Fruit fly (Drosophila melanogaster) whole organism, embryonic: ENCODE results near the gene Mcm5.

Source experiments
- Aef1 ChIP-seq: fragments of 200-800 bp; sonication (Bioruptor generic); IDR thresholded peaks from 3 replicates; pipeline ENCODE4 v1.3.6; 2022; ENCODE audit warnings: missing biosample characterization, missing genetic modification characterization
- Atf-2 ChIP-seq: fragments of 200-800 bp; sonication (Bioruptor generic); optimal IDR thresholded peaks from 2 replicates; lab custom pipeline; 2016; ENCODE audit warnings: missing biosample characterization, missing genetic modification characterization
- Atf6 ChIP-seq: fragments of 200-800 bp; sonication (Bioruptor generic); IDR thresholded peaks from 2 replicates; pipeline ENCODE4 v1.3.6; 2022; ENCODE audit warnings: missing biosample characterization, missing genetic modification characterization
- CG10209 ChIP-seq: fragments of 200-800 bp; sonication (Bioruptor generic); optimal IDR thresholded peaks from 3 replicates; lab custom pipeline; 2017; ENCODE audit warnings: missing biosample characterization, mild to moderate bottlenecking, missing genetic modification characterization, missing genetic modification reagents
- CG11085 ChIP-seq: fragments of 200-800 bp; sonication (Bioruptor generic); IDR thresholded peaks from 2 replicates; pipeline ENCODE4 v1.3.6; 2022; ENCODE audit warnings: missing biosample characterization, missing genetic modification characterization
- CG11247 ChIP-seq: fragments of 200-800 bp; sonication (Bioruptor generic); IDR thresholded peaks from 2 replicates; pipeline ENCODE4 v1.3.6; 2022; ENCODE audit warnings: missing biosample characterization, missing genetic modification characterization
- CG12071 ChIP-seq: fragments of 200-800 bp; sonication (Bioruptor generic); optimal IDR thresholded peaks from 3 replicates; lab custom pipeline; 2018; ENCODE audit warnings: missing biosample characterization, mild to moderate bottlenecking, missing genetic modification characterization
- CG12104 ChIP-seq: fragments of 200-800 bp; sonication (Bioruptor generic); optimal IDR thresholded peaks from 3 replicates; lab custom pipeline; 2016; ENCODE audit warnings: missing biosample characterization, missing genetic modification characterization
- CG12236 ChIP-seq: fragments of 200-800 bp; sonication (Bioruptor generic); optimal IDR thresholded peaks from 2 replicates; lab custom pipeline; 2016; ENCODE audit warnings: missing biosample characterization, missing genetic modification characterization
- CG12659 ChIP-seq: fragments of 200-800 bp; sonication (Bioruptor generic); optimal IDR thresholded peaks from 3 replicates; lab custom pipeline; 2017; ENCODE audit warnings: mild to moderate bottlenecking, missing biosample characterization, missing genetic modification reagents, missing genetic modification characterization
- CG13624 ChIP-seq: fragments of 200-800 bp; sonication (Bioruptor generic); optimal IDR thresholded peaks from 2 replicates; lab custom pipeline; 2016; ENCODE audit warnings: missing biosample characterization, missing genetic modification characterization
- CG13775 ChIP-seq: fragments of 200-800 bp; sonication (Bioruptor generic); optimal IDR thresholded peaks from 3 replicates; lab custom pipeline; 2017; ENCODE audit warnings: missing biosample characterization, mild to moderate bottlenecking, missing genetic modification characterization
- CG14710 ChIP-seq: fragments of 200-800 bp; sonication (Bioruptor generic); optimal IDR thresholded peaks from 3 replicates; lab custom pipeline; 2019; ENCODE audit warnings: missing biosample characterization, mild to moderate bottlenecking, missing genetic modification characterization, moderate library complexity
- CG17912 ChIP-seq: fragments of 200-800 bp; sonication (Bioruptor generic); optimal IDR thresholded peaks from 2 replicates; lab custom pipeline; 2018; ENCODE audit warnings: missing biosample characterization, mild to moderate bottlenecking, missing genetic modification characterization
- CG18011 ChIP-seq: fragments of 200-800 bp; sonication (Bioruptor generic); optimal IDR thresholded peaks from 2 replicates; lab custom pipeline; 2017; ENCODE audit warnings: missing biosample characterization, missing genetic modification characterization, mild to moderate bottlenecking, moderate library complexity, missing genotype
- CG18599 ChIP-seq: fragments of 200-800 bp; sonication (Bioruptor generic); optimal IDR thresholded peaks from 3 replicates; lab custom pipeline; 2017; ENCODE audit warnings: missing biosample characterization, missing genetic modification characterization, mild to moderate bottlenecking, moderate library complexity, missing genetic modification reagents
- CG42726 ChIP-seq: fragments of 200-800 bp; sonication (Bioruptor generic); IDR thresholded peaks from 2 replicates; pipeline ENCODE4 v1.3.6; 2022; ENCODE audit warnings: missing biosample characterization, missing genetic modification characterization; ENCODE audit not compliant: partially characterized antibody
- CG5180 ChIP-seq: fragments of 200-800 bp; sonication (Bioruptor generic); optimal IDR thresholded peaks from 3 replicates; lab custom pipeline; 2017; ENCODE audit warnings: missing biosample characterization, missing genetic modification characterization, mild to moderate bottlenecking, moderate library complexity, missing genetic modification reagents
- CHES-1-like ChIP-seq: fragments of 200-800 bp; sonication (Bioruptor generic); optimal IDR thresholded peaks from 2 replicates; lab custom pipeline; 2016; ENCODE audit warnings: missing biosample characterization, missing genetic modification characterization
- Camta ChIP-seq: fragments of 200-800 bp; sonication (Bioruptor generic); optimal IDR thresholded peaks from 2 replicates; lab custom pipeline; 2016; ENCODE audit warnings: missing biosample characterization, missing genetic modification characterization
- CoRest ChIP-seq: fragments of 200-800 bp; sonication (Bioruptor generic); optimal IDR thresholded peaks from 3 replicates; lab custom pipeline; 2018; ENCODE audit warnings: missing biosample characterization, mild to moderate bottlenecking, missing genetic modification characterization, moderate library complexity
- Dfd ChIP-seq, 2 experiments: fragments of >200 bp; optimal IDR thresholded peaks; 2 replicates each; lab custom pipeline; 2017; ENCODE audit warnings: missing biosample characterization in 2 of 2, missing genetic modification characterization in 2 of 2
- Doc2 ChIP-seq: fragments of 200-800 bp; sonication (Bioruptor generic); IDR thresholded peaks from 2 replicates; pipeline ENCODE4 v1.3.6; 2022; ENCODE audit warnings: missing biosample characterization, missing genetic modification characterization
- E2f2 ChIP-seq: fragments of 200-800 bp; sonication (Bioruptor generic); IDR thresholded peaks from 2 replicates; pipeline ENCODE4 v1.3.6; 2022; ENCODE audit warnings: missing biosample characterization, missing genetic modification characterization
- HLH3B ChIP-seq: fragments of 200-800 bp; sonication (Bioruptor generic); IDR thresholded peaks from 2 replicates; pipeline ENCODE4 v1.3.6; 2022; ENCODE audit warnings: missing biosample characterization, missing genetic modification characterization
- HLHmδ ChIP-seq: fragments of 200-800 bp; sonication (Bioruptor generic); optimal IDR thresholded peaks from 2 replicates; lab custom pipeline; 2018; ENCODE audit warnings: missing biosample characterization, mild to moderate bottlenecking, missing genetic modification characterization, moderate library complexity
- HmgD ChIP-seq: fragments of 200-800 bp; sonication (Bioruptor generic); optimal IDR thresholded peaks from 3 replicates; lab custom pipeline; 2016; ENCODE audit warnings: missing biosample characterization, missing genetic modification characterization
- HmgZ ChIP-seq: fragments of 200-800 bp; sonication (Bioruptor generic); optimal IDR thresholded peaks from 2 replicates; lab custom pipeline; 2018; ENCODE audit warnings: missing biosample characterization, mild to moderate bottlenecking, missing genetic modification characterization
- Hmx ChIP-seq: fragments of 200-800 bp; sonication (Bioruptor generic); optimal IDR thresholded peaks from 2 replicates; lab custom pipeline; 2016; ENCODE audit warnings: missing biosample characterization, missing genetic modification characterization
- Hr3 ChIP-seq: fragments of 200-800 bp; sonication (Bioruptor generic); optimal IDR thresholded peaks from 3 replicates; lab custom pipeline; 2016; ENCODE audit warnings: missing biosample characterization, missing genetic modification characterization
- Max ChIP-seq: fragments of 200-800 bp; sonication (Bioruptor generic); optimal IDR thresholded peaks from 2 replicates; lab custom pipeline; 2016; ENCODE audit warnings: missing biosample characterization, mild to moderate bottlenecking, missing genetic modification characterization
- Mes4 ChIP-seq: fragments of 200-800 bp; sonication (Bioruptor generic); optimal IDR thresholded peaks from 2 replicates; lab custom pipeline; 2016; ENCODE audit warnings: missing biosample characterization, missing genetic modification characterization
- NFAT ChIP-seq: fragments of 200-800 bp; sonication (Bioruptor generic); IDR thresholded peaks from 2 replicates; pipeline ENCODE4 v1.3.6; 2022; ENCODE audit warnings: missing biosample characterization, missing genetic modification characterization
- Neu2 ChIP-seq: fragments of 200-800 bp; sonication (Bioruptor generic); optimal IDR thresholded peaks from 3 replicates; lab custom pipeline; 2016; ENCODE audit warnings: missing biosample characterization, missing genetic modification characterization, borderline replicate concordance
- Nf-YC ChIP-seq: fragments of 200-800 bp; optimal IDR thresholded peaks from 3 replicates; lab custom pipeline; 2019; ENCODE audit warnings: missing biosample characterization, mild to moderate bottlenecking, missing genetic modification characterization, moderate library complexity
- Ravus ChIP-seq: fragments of 200-800 bp; sonication (Bioruptor generic); IDR thresholded peaks from 2 replicates; pipeline ENCODE4 v1.3.6; 2022; ENCODE audit warnings: missing biosample characterization, missing genetic modification characterization
- Sox102F ChIP-seq: fragments of 200-800 bp; sonication (Bioruptor generic); optimal IDR thresholded peaks from 2 replicates; lab custom pipeline; 2018; ENCODE audit warnings: missing biosample characterization, mild to moderate bottlenecking, missing genetic modification characterization, moderate library complexity
- ara ChIP-seq: fragments of 200-800 bp; sonication (Bioruptor generic); IDR thresholded peaks from 2 replicates; pipeline ENCODE4 v1.3.6; 2022; ENCODE audit warnings: missing biosample characterization, missing genetic modification characterization
- bab2 ChIP-seq: fragments of 200-800 bp; sonication (Bioruptor generic); optimal IDR thresholded peaks from 2 replicates; lab custom pipeline; 2016; ENCODE audit warnings: missing biosample characterization, missing genetic modification characterization
- chinmo ChIP-seq: fragments of 200-800 bp; sonication (Bioruptor generic); IDR thresholded peaks from 4 replicates; pipeline ENCODE4 v1.3.6; 2022; ENCODE audit warnings: missing biosample characterization, missing genetic modification characterization; ENCODE audit not compliant: partially characterized antibody
- esg ChIP-seq: fragments of 200-800 bp; sonication (Bioruptor generic); conservative IDR thresholded peaks from 2 replicates; pipeline ENCODE4 v1.3.6; 2022; ENCODE audit warnings: missing biosample characterization, missing genetic modification characterization
- eyg ChIP-seq: fragments of 200-800 bp; sonication (Bioruptor generic); optimal IDR thresholded peaks from 3 replicates; lab custom pipeline; 2016; ENCODE audit warnings: missing biosample characterization, missing genetic modification characterization
- fd3F ChIP-seq: fragments of 200-800 bp; sonication (Bioruptor generic); optimal IDR thresholded peaks from 2 replicates; lab custom pipeline; 2018; ENCODE audit warnings: missing biosample characterization, mild to moderate bottlenecking, missing genetic modification characterization, moderate library complexity
- gcm2 ChIP-seq: fragments of 200-800 bp; sonication (Bioruptor generic); optimal IDR thresholded peaks from 2 replicates; lab custom pipeline; 2016; ENCODE audit warnings: missing biosample characterization, missing genetic modification characterization
- gsb-n ChIP-seq: fragments of 200-800 bp; sonication (Bioruptor generic); optimal IDR thresholded peaks from 3 replicates; lab custom pipeline; 2018; ENCODE audit warnings: missing biosample characterization, mild to moderate bottlenecking, missing genetic modification characterization
- lab ChIP-seq: fragments of 200-800 bp; sonication (Bioruptor generic); optimal IDR thresholded peaks from 3 replicates; lab custom pipeline; 2017; ENCODE audit warnings: missing biosample characterization, missing genetic modification characterization, mild to moderate bottlenecking, moderate library complexity, missing genetic modification reagents
- pnt ChIP-seq: fragments of 200-800 bp; sonication (Bioruptor generic); optimal IDR thresholded peaks from 3 replicates; lab custom pipeline; 2016; ENCODE audit warnings: missing biosample characterization, missing genetic modification characterization
- run ChIP-seq: fragments of 200-800 bp; sonication (Bioruptor generic); optimal IDR thresholded peaks from 3 replicates; lab custom pipeline; 2018; ENCODE audit warnings: missing biosample characterization, mild to moderate bottlenecking, missing genetic modification characterization
- tx ChIP-seq: fragments of 200-800 bp; sonication (Bioruptor generic); optimal IDR thresholded peaks from 2 replicates; lab custom pipeline; 2016; ENCODE audit warnings: missing biosample characterization, missing genetic modification characterization
- unpg ChIP-seq: fragments of 200-800 bp; sonication (Bioruptor generic); optimal IDR thresholded peaks from 3 replicates; lab custom pipeline; 2018; ENCODE audit warnings: missing biosample characterization, mild to moderate bottlenecking, missing genetic modification characterization, moderate library complexity
- vvl ChIP-seq: fragments of 200-800 bp; sonication (Bioruptor generic); IDR thresholded peaks from 2 replicates; pipeline ENCODE4 v1.3.6; 2022; ENCODE audit warnings: missing biosample characterization, missing genetic modification characterization

Gene Mcm5

dm6 chr3R:10784058-10784499, 4.2 kb upstream of the Mcm5 start, which contains the start of the genes mRpL37 and Rbp1 (continued):
- TF ChIP-seq HLH3B (GFP tag; lab: Robert Waterston, UW), result peak; percentile 71; the same call in 1 of the 2 replicates
- peak; percentile 55 for TF ChIP-seq CG18011 (GFP tag; lab: Kevin White, UChicago)
- no peak for TF ChIP-seq eyg (GFP tag; lab: Kevin White, UChicago)
- TF ChIP-seq Max (GFP tag; lab: Kevin White, UChicago), result peak; percentile 67
- peak; percentile 85 for TF ChIP-seq Hr3 (GFP tag; lab: Kevin White, UChicago)
- TF ChIP-seq run (tag; lab: Kevin White, UChicago), result no peak
- no peak for TF ChIP-seq lab (GFP tag; lab: Kevin White, UChicago)
- peak; percentile 47 for TF ChIP-seq esg
- TF ChIP-seq chinmo (GFP tag; lab: Robert Waterston, UW), result peak; percentile 66; the same call in 1 of the 4 replicates
- no peak for TF ChIP-seq Mes4
- peak; percentile 60 for TF ChIP-seq bab2 (GFP tag; lab: Kevin White, UChicago)
- no peak for TF ChIP-seq CG12236
- peak; percentile 82 for TF ChIP-seq CG13775 (GFP tag; lab: Kevin White, UChicago)
- no peak for TF ChIP-seq Hmx (GFP tag; lab: Kevin White, UChicago)
- TF ChIP-seq Neu2 (GFP tag; lab: Kevin White, UChicago), result no peak
- TF ChIP-seq Sox102F, result peak; percentile 73
- peak; percentile 50 for TF ChIP-seq CG12104
- peak; percentile 85 for TF ChIP-seq CG12659 (GFP tag; lab: Kevin White, UChicago)
- peak; percentile 42 for TF ChIP-seq CHES-1-like (GFP tag; lab: Kevin White, UChicago)
- peak; percentile 44 for TF ChIP-seq CG11247 (GFP tag; lab: Robert Waterston, UW)
- TF ChIP-seq Nf-YC, result peak; percentile 76
- TF ChIP-seq tx (GFP tag; lab: Kevin White, UChicago), result no peak
- no peak for TF ChIP-seq Atf6 (GFP tag; lab: Robert Waterston, UW)
- TF ChIP-seq HmgZ (tag; lab: Kevin White, UChicago), result peak; percentile 72
- TF ChIP-seq Doc2, result no peak
- no peak for TF ChIP-seq gcm2 (GFP tag; lab: Kevin White, UChicago)
- TF ChIP-seq E2f2, result peak; percentile 57
- peak; percentile 69 for TF ChIP-seq CG10209 (GFP tag; lab: Kevin White, UChicago)
- TF ChIP-seq HLHmδ (GFP tag; lab: Kevin White, UChicago), result no peak
- TF ChIP-seq Camta (GFP tag; lab: Kevin White, UChicago), result peak; percentile 33
- TF ChIP-seq CG12071 (GFP tag; lab: Kevin White, UChicago), result no peak
- no peak; the same call in 1 of the 2 replicates for TF ChIP-seq Ravus
- TF ChIP-seq Atf-2 (GFP tag; lab: Kevin White, UChicago), result peak; percentile 48
- peak; percentile 33 for TF ChIP-seq CG13624
- no peak for TF ChIP-seq HmgD (GFP tag; lab: Kevin White, UChicago)
- TF ChIP-seq CG14710 (tag; lab: Kevin White, UChicago), result peak; percentile 93
- peak; percentile 58; the same call in 1 of the 2 replicates for TF ChIP-seq NFAT
- peak; percentile 78 for TF ChIP-seq pnt
- no peak for TF ChIP-seq gsb-n (tag; lab: Kevin White, UChicago)
- TF ChIP-seq CG11085 (GFP tag; lab: Robert Waterston, UW), result peak; percentile 27; the same call in 1 of the 2 replicates
- TF ChIP-seq CG17912 (GFP tag; lab: Kevin White, UChicago), result peak; percentile 5
- no peak for TF ChIP-seq ara (GFP tag; lab: Robert Waterston, UW)
- no peak for TF ChIP-seq CG42726
- peak; percentile 90 for TF ChIP-seq CoRest
- peak in 1 of 2 experiments; percentile 16 for TF ChIP-seq Dfd (GFP tag; optimal IDR thresholded peaks at IDR 0.05; lab: Kevin White, UChicago)
- TF ChIP-seq CG18599, result peak; percentile 56
- peak; percentile 88 for TF ChIP-seq Aef1 (GFP tag; lab: Robert Waterston, UW)
- TF ChIP-seq CG5180 (GFP tag; lab: Kevin White, UChicago), result no peak
- peak; percentile 69 for TF ChIP-seq unpg (GFP tag; lab: Kevin White, UChicago)
- TF ChIP-seq vvl, result no peak; the same call in 1 of the 2 replicates
- TF ChIP-seq fd3F (GFP tag; lab: Kevin White, UChicago), result peak; percentile 66
